Worm (Caenorhabditis elegans) whole organism, young adult: ENCODE measurements around the gene snf-5.

ENCODE experiments used
- B0035.1 ChIP-seq: sonication (generic microtip); optimal IDR thresholded peaks from 2 replicates; lab custom pipeline; 2016; ENCODE audit warnings: missing genetic modification characterization, mild to moderate bottlenecking, missing compliant biosample characterization, missing genotype, missing genetic modification reagents
- C06A6.2 ChIP-seq: fragments of 200-800 bp; sonication (Bioruptor generic); conservative IDR thresholded peaks from 2 replicates; pipeline ENCODE4 v1.3.6; 2022; ENCODE audit warnings: missing genetic modification characterization, missing compliant biosample characterization
- F10E7.11 ChIP-seq: sonication (generic microtip); optimal IDR thresholded peaks from 2 replicates; lab custom pipeline; 2017; ENCODE audit warnings: mild to moderate bottlenecking, missing genetic modification characterization, moderate library complexity, missing compliant biosample characterization
- F37B4.10 ChIP-seq: fragments of 200-800 bp; sonication (Bioruptor generic); IDR thresholded peaks from 2 replicates; pipeline ENCODE4 v1.3.6; 2022; ENCODE audit warnings: missing genetic modification characterization, missing compliant biosample characterization
- F55B11.4 ChIP-seq: sonication (generic microtip); optimal IDR thresholded peaks from 2 replicates; lab custom pipeline; 2016; ENCODE audit warnings: missing compliant biosample characterization, missing genetic modification characterization, borderline replicate concordance; ENCODE audit not compliant: insufficient read depth
- K11D2.4 ChIP-seq: fragments of 200-800 bp; sonication (Bioruptor generic); IDR thresholded peaks from 2 replicates; pipeline ENCODE4 v1.3.6; 2022; ENCODE audit warnings: missing genetic modification reagents, missing genetic modification characterization, missing compliant biosample characterization
- Y53F4B.3 ChIP-seq: fragments of 200-800 bp; sonication (Bioruptor generic); IDR thresholded peaks from 2 replicates; pipeline ENCODE4 v1.3.6; 2022; ENCODE audit warnings: missing genetic modification reagents, missing genetic modification characterization, missing compliant biosample characterization
- Y53G8AR.9 ChIP-seq: fragments of 200-800 bp; sonication (Bioruptor generic); conservative IDR thresholded peaks from 2 replicates; pipeline ENCODE4 v1.3.6; 2022; ENCODE audit warnings: missing genetic modification reagents, missing genetic modification characterization, missing compliant biosample characterization
- Y95B8A.8 ChIP-seq: fragments of 200-800 bp; sonication (Bioruptor generic); IDR thresholded peaks from 2 replicates; pipeline ENCODE4 v1.3.6; 2022; ENCODE audit warnings: missing genetic modification reagents, missing genetic modification characterization, missing compliant biosample characterization
- akir-1 ChIP-seq: fragments of 200-800 bp; sonication (Bioruptor generic); optimal IDR thresholded peaks from 2 replicates; lab custom pipeline; 2018; ENCODE audit warnings: mild to moderate bottlenecking, missing genetic modification characterization, moderate library complexity, missing compliant biosample characterization
- ama-1 ChIP-seq, 3 experiments: fragments of 150-350 bp in 1 of 3; sonication (generic microtip) in 2 of 3; optimal IDR thresholded peaks; 2 replicates each; lab custom pipeline; 2014 to 2018; ENCODE audit warnings: missing biosample characterization in 2 of 3, missing genetic modification characterization in 2 of 3, missing genetic modification reagents in 2 of 3
- aptf-3 ChIP-seq: fragments of 200-800 bp; sonication (Bioruptor generic); IDR thresholded peaks from 2 replicates; pipeline ENCODE4 v1.3.6; 2022; ENCODE audit warnings: missing genetic modification characterization, missing compliant biosample characterization
- bed-1 ChIP-seq: fragments of 200-800 bp; sonication (Bioruptor generic); IDR thresholded peaks from 2 replicates; pipeline ENCODE4 v1.3.6; 2022; ENCODE audit warnings: missing genetic modification reagents, missing genetic modification characterization, missing compliant biosample characterization
- cebp-2 ChIP-seq: fragments of 200-800 bp; sonication (Bioruptor generic); IDR thresholded peaks from 2 replicates; pipeline ENCODE4 v1.3.6; 2022; ENCODE audit warnings: missing genetic modification characterization, missing compliant biosample characterization
- ceh-100 ChIP-seq: fragments of 200-800 bp; sonication (Bioruptor generic); IDR thresholded peaks from 2 replicates; pipeline ENCODE4 v1.3.6; 2022; ENCODE audit warnings: missing genetic modification reagents, missing genetic modification characterization, missing compliant biosample characterization
- ceh-58 ChIP-seq: fragments of 200-800 bp; sonication (Bioruptor generic); IDR thresholded peaks from 2 replicates; pipeline ENCODE4 v1.3.6; 2022; ENCODE audit warnings: missing genetic modification characterization, missing compliant biosample characterization
- ceh-79 ChIP-seq: sonication (generic microtip); optimal IDR thresholded peaks from 2 replicates; lab custom pipeline; 2017; ENCODE audit warnings: mild to moderate bottlenecking, missing genetic modification characterization, missing compliant biosample characterization
- dox-1 ChIP-seq: fragments of 200-800 bp; sonication (Bioruptor generic); IDR thresholded peaks from 2 replicates; pipeline ENCODE4 v1.3.6; 2022; ENCODE audit warnings: missing genetic modification reagents, missing genetic modification characterization, missing compliant biosample characterization
- dpff-1 ChIP-seq: sonication (generic microtip); optimal IDR thresholded peaks from 2 replicates; lab custom pipeline; 2017; ENCODE audit warnings: mild to moderate bottlenecking, missing genetic modification characterization, missing compliant biosample characterization
- egrh-3 ChIP-seq: fragments of 200-800 bp; sonication (Bioruptor generic); IDR thresholded peaks from 2 replicates; pipeline ENCODE4 v1.3.6; 2022; ENCODE audit warnings: missing genetic modification reagents, missing genetic modification characterization, missing compliant biosample characterization
- hlh-26 ChIP-seq: fragments of 200-800 bp; sonication (Bioruptor generic); conservative IDR thresholded peaks from 2 replicates; pipeline ENCODE4 v1.3.6; 2022; ENCODE audit warnings: missing genetic modification reagents, missing genetic modification characterization, missing compliant biosample characterization
- hrde-1 ChIP-seq: sonication (generic microtip); optimal IDR thresholded peaks from 2 replicates; lab custom pipeline; 2016; ENCODE audit warnings: missing genetic modification characterization, mild to moderate bottlenecking, missing compliant biosample characterization, moderate library complexity, missing genotype, missing genetic modification reagents, borderline replicate concordance
- madf-3 ChIP-seq: fragments of 200-800 bp; sonication (Bioruptor generic); IDR thresholded peaks from 2 replicates; pipeline ENCODE4 v1.3.6; 2022; ENCODE audit warnings: missing genetic modification reagents, missing genetic modification characterization, missing compliant biosample characterization
- madf-8 ChIP-seq: fragments of 200-800 bp; sonication (Bioruptor generic); conservative IDR thresholded peaks from 2 replicates; pipeline ENCODE4 v1.3.6; 2022; ENCODE audit warnings: missing genetic modification reagents, missing genetic modification characterization, missing compliant biosample characterization
- nfya-2 ChIP-seq: fragments of 200-800 bp; sonication (Bioruptor generic); IDR thresholded peaks from 2 replicates; pipeline ENCODE4 v1.3.6; 2022; ENCODE audit warnings: missing genetic modification reagents, missing genetic modification characterization, missing compliant biosample characterization
- nfyb-1 ChIP-seq: fragments of 200-800 bp; sonication (Bioruptor generic); IDR thresholded peaks from 2 replicates; pipeline ENCODE4 v1.3.6; 2022; ENCODE audit warnings: missing genetic modification reagents, missing genetic modification characterization, missing compliant biosample characterization
- nhr-80 ChIP-seq: sonication (generic microtip); optimal IDR thresholded peaks from 2 replicates; lab custom pipeline; 2016; ENCODE audit warnings: missing genetic modification characterization, missing compliant biosample characterization
- rpc-1 ChIP-seq, 2 experiments: fragments of 150-350 bp in 1 of 2; sonication (generic microtip) in 1 of 2; optimal IDR thresholded peaks; 2 replicates each; lab custom pipeline; 2014 to 2018; ENCODE audit warnings: missing biosample characterization in 1 of 2, missing genetic modification characterization in 1 of 2, missing genetic modification reagents in 1 of 2, missing genotype in 1 of 2
- snpc-1.1 ChIP-seq: sonication (generic microtip); optimal IDR thresholded peaks from 2 replicates; lab custom pipeline; 2017; ENCODE audit warnings: missing genetic modification characterization, mild to moderate bottlenecking, missing compliant biosample characterization, antibody characterized with exemption, moderate library complexity, missing genotype, missing genetic modification reagents; ENCODE audit not compliant: insufficient read depth
- snpc-4 ChIP-seq, 5 experiments: fragments of 150-350 bp in 1 of 5; sonication (generic microtip) in 4 of 5; optimal IDR thresholded peaks; 2 replicates each; lab custom pipeline; 2014 to 2018; ENCODE audit warnings: missing genetic modification characterization in 5 of 5, missing biosample characterization in 3 of 5, antibody characterized with exemption in 2 of 5, mild to moderate bottlenecking in 2 of 5, missing compliant biosample characterization in 2 of 5, missing genotype in 2 of 5, moderate library complexity in 2 of 5, missing genetic modification reagents in 1 of 5
- zfh-2 ChIP-seq: fragments of 200-800 bp; sonication (Bioruptor generic); conservative IDR thresholded peaks from 2 replicates; pipeline ENCODE4 v1.3.6; 2022; ENCODE audit warnings: missing genetic modification reagents, missing genetic modification characterization, missing compliant biosample characterization
- ztf-25 ChIP-seq: fragments of 200-800 bp; sonication (Bioruptor generic); IDR thresholded peaks from 2 replicates; pipeline ENCODE4 v1.3.6; 2022; ENCODE audit warnings: missing genetic modification reagents, missing genetic modification characterization, missing compliant biosample characterization
- ztf-6 ChIP-seq: fragments of 200-800 bp; sonication (Bioruptor generic); IDR thresholded peaks from 2 replicates; pipeline ENCODE4 v1.3.6; 2022; ENCODE audit warnings: missing genetic modification reagents, missing genetic modification characterization, missing compliant biosample characterization

Gene snf-5

DNA sequence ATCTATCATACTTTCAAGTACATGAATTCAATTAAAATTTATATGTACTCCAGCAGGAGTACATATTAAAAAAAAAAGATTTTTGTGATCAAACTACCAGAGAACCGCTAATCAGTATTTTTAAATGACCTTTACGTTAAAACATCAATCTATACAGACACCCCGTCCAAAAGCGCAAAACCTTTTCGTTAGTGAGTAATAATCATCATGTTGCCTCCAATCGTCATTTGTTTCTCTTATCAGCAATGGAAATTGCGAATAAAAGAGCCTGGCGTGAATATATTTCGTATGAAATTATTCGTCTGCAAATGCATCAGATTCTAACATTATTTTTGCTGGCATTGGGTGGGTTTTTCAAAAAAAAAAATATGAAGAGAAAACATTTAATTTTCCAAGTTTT is 38.6 kb upstream of the snf-5 start, which contains the start of gene clec-66:
clec-66 (plus strand) TSS at position 225 of the 400 bp plus-strand sequence.
- TF ChIP-seq nhr-80 (tag; lab: Kevin White, UChicago) (peak; percentile 70), Y95B8A.8 (no peak)

DNA sequence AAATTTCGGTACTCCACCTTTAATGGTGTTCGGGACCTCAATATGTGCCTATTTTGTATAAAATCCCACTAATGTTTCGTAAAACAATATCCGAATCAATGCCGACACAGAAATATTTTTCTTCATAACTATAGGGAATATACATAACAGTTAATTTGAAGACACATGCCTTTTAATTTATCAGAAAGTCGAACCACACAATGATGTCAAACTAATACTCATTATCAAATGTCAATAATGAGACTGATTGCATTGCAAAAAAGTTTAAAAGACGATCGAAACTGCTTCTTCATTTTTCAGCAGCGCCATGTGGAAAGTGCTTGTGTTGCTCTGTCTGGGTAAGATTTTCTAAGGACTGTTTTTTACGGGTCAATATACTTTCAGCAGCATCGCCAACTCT is 35.4 kb upstream of the snf-5 start, which contains the start of gene clec-65:
clec-65 (plus strand) TSS at position 301 of the 400 bp plus-strand sequence.
- TF ChIP-seq dox-1 (GFP tag; lab: Robert Waterston, UW) = 0 out of 2 replicates have a peak, but pooled peaks have one; percentile 15
- no peak for TF ChIP-seq aptf-3
- peak; percentile 20 for TF ChIP-seq nhr-80 (tag; lab: Kevin White, UChicago)

DNA sequence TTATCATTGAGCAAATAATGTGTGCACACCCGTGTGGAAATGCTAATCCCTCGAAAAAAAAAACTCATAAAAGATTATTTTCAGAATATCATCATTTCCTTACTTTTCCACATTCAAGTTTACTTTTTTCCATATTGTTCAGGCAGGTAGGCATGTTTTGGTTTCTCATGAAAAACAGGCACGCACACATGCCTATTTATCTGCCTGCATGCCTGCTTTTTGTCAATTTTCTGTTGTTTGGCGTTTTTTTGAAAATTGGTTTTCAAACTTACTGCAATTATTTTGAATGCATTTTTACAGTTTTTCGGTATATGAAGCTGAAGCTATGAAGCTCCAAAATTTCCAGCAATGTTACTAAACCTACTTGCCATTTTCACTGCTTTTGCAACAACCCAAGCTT is 32.4 kb upstream of the snf-5 start, which contains the start of gene clec-64:
clec-64 (plus strand) TSS at position 301 of the 400 bp plus-strand sequence.
- TF ChIP-seq Y53F4B.3 (GFP tag; lab: Robert Waterston, UW) = no peak
- no peak for TF ChIP-seq F55B11.4 (tag; lab: Kevin White, UChicago)

DNA sequence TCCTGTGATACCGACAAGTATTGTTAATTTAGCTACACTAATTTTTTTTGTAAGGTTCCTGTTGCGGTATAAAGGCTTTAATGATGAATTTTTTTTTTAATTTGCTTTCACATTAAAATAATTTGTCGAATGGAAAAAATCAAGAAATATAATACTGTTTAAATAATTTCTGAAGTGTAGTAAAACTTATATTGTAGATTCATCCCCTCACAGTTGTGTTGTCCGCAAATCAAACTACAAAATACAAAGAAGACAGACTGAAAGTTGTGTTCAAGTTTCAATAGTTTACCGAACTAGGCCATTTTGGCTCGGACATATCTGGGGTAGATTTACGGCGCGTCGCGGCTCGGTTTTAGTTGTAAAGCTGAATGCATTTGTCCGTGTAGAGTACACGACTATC is 31.8 kb upstream of the snf-5 start:
- TF ChIP-seq Y95B8A.8 = no peak
- no peak for TF ChIP-seq hrde-1
- no peak for TF ChIP-seq C06A6.2 (GFP tag; lab: Robert Waterston, UW)
- no peak for TF ChIP-seq madf-3 (GFP tag; lab: Robert Waterston, UW)
- TF ChIP-seq aptf-3 = no peak
- no peak for TF ChIP-seq ceh-58 (GFP tag; lab: Robert Waterston, UW)
- no peak for TF ChIP-seq F37B4.10 (GFP tag; lab: Robert Waterston, UW)
- TF ChIP-seq dpff-1 (tag; lab: Kevin White, UChicago) = no peak
- TF ChIP-seq madf-8 (GFP tag; lab: Robert Waterston, UW) = no peak
- no peak for TF ChIP-seq K11D2.4 (GFP tag; lab: Robert Waterston, UW)
- TF ChIP-seq F10E7.11 (tag; lab: Kevin White, UChicago) = no peak

- TF ChIP-seq hlh-26 (GFP tag; lab: Robert Waterston, UW) = no peak
- TF ChIP-seq zfh-2 (GFP tag; lab: Robert Waterston, UW) = peak; percentile 51; the same call in 1 of the 2 replicates
- no peak for TF ChIP-seq snpc-1.1 (tag; lab: Kevin White, UChicago)
Observed at ce11 chrII:12896666-12897065, 31.1 kb upstream of the snf-5 start.

DNA sequence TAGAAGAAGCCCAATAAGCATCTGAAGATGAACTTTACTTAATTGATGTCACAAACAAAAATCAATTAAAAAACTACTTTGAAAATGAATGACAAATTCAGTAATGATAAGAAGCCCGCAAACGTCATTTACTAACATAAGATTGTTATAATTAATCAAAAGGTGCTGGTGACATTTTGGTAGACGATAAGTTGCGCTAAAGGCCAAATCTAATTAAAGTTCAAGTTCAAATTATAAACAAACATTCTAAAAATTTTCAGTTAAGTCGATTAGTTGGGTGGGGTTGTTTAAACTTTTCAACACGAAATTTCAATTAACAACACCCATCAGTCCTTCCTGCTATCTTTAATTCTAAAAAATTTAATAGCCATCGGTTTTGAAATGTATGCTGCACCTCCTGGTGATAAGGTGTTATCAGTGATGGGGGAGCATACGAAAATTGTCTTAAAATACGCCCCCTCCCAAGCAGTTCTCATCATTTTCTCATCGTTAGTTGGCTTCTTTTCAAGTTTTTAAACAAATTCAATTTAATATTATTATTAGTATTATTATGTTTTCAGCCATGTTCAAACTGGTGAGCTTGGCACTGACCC is 29.6 kb upstream of the snf-5 start, which contains the start of the genes clec-62 and clec-63:
clec-62 (minus strand) TSS at position 51 of the 593 bp plus-strand sequence.
clec-63 (plus strand) TSS at position 561 of the 593 bp plus-strand sequence.
- TF ChIP-seq nhr-80 (tag; lab: Kevin White, UChicago) = peak; percentile 70
- no peak for TF ChIP-seq egrh-3 (GFP tag; lab: Robert Waterston, UW)
- TF ChIP-seq Y53G8AR.9 (GFP tag; lab: Robert Waterston, UW) = no peak
- TF ChIP-seq, all 124 proteins: peak for 1

- TF ChIP-seq akir-1 (GFP tag; lab: Kevin White, UChicago) (no peak), ama-1 (optimal IDR thresholded peaks at IDR 0.05; lab: Kevin White, UChicago) (no peak), ama-1 (GFP tag; optimal IDR thresholded peaks at IDR 0.05; lab: Kevin White, UChicago) (no peak), ceh-79 (tag; lab: Kevin White, UChicago) (no peak), ceh-100 (GFP tag; lab: Robert Waterston, UW) (no peak), nhr-80 (tag; lab: Kevin White, UChicago) (peak; percentile 39), ztf-6 (GFP tag; lab: Robert Waterston, UW) (no peak), nfya-2 (GFP tag; lab: Robert Waterston, UW) (no peak), dox-1 (GFP tag; lab: Robert Waterston, UW) (no peak), ztf-25 (GFP tag; lab: Robert Waterston, UW) (no peak), rpc-1 (optimal IDR thresholded peaks at IDR 0.05; lab: Kevin White, UChicago) (no peak), rpc-1 (tag; optimal IDR thresholded peaks at IDR 0.05; lab: Kevin White, UChicago) (no peak), B0035.1 (no peak), nfyb-1 (GFP tag; lab: Robert Waterston, UW) (no peak), hlh-26 (GFP tag; lab: Robert Waterston, UW) (no peak), cebp-2 (GFP tag; lab: Robert Waterston, UW) (no peak), Y53G8AR.9 (GFP tag; lab: Robert Waterston, UW) (no peak), F55B11.4 (tag; lab: Kevin White, UChicago) (no peak), snpc-4 (GFP tag; optimal IDR thresholded peaks at IDR 0.05; lab: Kevin White, UChicago) (no peak), snpc-4 (tag; optimal IDR thresholded peaks at IDR 0.05; lab: Kevin White, UChicago) (peak in 1 of 4 experiments; percentile 36), aptf-3 (no peak), bed-1 (no peak)
Observed at ce11 chrII:12892407-12892806, 26.8 kb upstream of the snf-5 start.
